Worm (Caenorhabditis elegans) whole organism, early embryonic: Measurements from ENCODE around the gene C13G5.2.

Experiments
- F13C5.2 ChIP-seq: sonication (generic microtip); optimal IDR thresholded peaks from 2 replicates; lab custom pipeline; 2017; ENCODE audit warnings: mild to moderate bottlenecking, missing genetic modification characterization, inconsistent platforms, missing compliant biosample characterization
- ama-1 ChIP-seq: fragments of 150-350 bp; optimal IDR thresholded peaks from 2 replicates; lab custom pipeline; 2014
- ceh-13 ChIP-seq: fragments of 200-800 bp; sonication (Bioruptor generic); optimal IDR thresholded peaks from 2 replicates; lab custom pipeline; 2018; ENCODE audit warnings: mild to moderate bottlenecking, missing genetic modification characterization, missing compliant biosample characterization
- tra-4 ChIP-seq: sonication (generic microtip); optimal IDR thresholded peaks from 2 replicates; lab custom pipeline; 2017; ENCODE audit warnings: missing genetic modification characterization, missing compliant biosample characterization

ce11 chrIII:8663143-8663542 lies 44.9 kb upstream of the C13G5.2 start:
- TF ChIP-seq F13C5.2 (tag; lab: Kevin White, UChicago) (no peak), ama-1 (lab: Kevin White, UChicago) (no peak), tra-4 (tag; lab: Kevin White, UChicago) (no peak), ceh-13 (no peak)
